Fruit fly (Drosophila melanogaster) S2 (cell line): Measurements from ENCODE around the gene sowah.
A peak's percentile ranks its signal among the peaks of the same experiment; 100 is the strongest.

Source experiments
- CG8478 ChIP-seq: fragments of >200 bp; optimal IDR thresholded peaks from 2 replicates; lab custom pipeline; 2018
- CTCF ChIP-seq, 2 experiments: fragments of >200 bp; optimal IDR thresholded peaks; 2 replicates each; lab custom pipeline; 2018

Gene sowah

DNA sequence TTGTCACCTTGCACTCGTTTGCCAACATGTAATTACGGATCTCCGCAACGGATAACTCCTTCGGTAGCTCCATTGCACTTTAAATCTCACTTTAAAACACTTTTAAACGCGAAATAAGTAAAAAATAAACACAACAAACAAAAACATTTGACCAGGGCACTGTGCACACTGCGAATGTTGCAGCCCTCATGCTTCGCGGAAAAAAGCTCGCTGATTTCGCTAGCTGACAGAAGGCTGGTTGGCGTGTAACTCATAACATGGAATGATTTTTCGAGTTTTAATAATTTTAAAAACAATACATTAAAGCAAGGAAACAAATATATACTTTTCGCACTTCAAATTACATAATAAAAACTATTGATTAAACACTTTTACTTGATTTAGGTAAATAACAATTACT lies at the start of gene sowah:
Gene sowah, minus strand, starts transcription at position 177 of the 400 bp plus-strand sequence.
- TF ChIP-seq CG8478 (lab: Kevin White, UChicago) (no peak), CTCF (optimal IDR thresholded peaks at IDR 0.05; lab: Kevin White, UChicago) (peak in 1 of 2 experiments; percentile 39)

- TF ChIP-seq CG8478 (lab: Kevin White, UChicago) (no peak), CTCF (optimal IDR thresholded peaks at IDR 0.05; lab: Kevin White, UChicago) (no peak)
These were observed 49.5 kb upstream of the sowah start for dm6 chr3L:12621862-12622261.

DNA sequence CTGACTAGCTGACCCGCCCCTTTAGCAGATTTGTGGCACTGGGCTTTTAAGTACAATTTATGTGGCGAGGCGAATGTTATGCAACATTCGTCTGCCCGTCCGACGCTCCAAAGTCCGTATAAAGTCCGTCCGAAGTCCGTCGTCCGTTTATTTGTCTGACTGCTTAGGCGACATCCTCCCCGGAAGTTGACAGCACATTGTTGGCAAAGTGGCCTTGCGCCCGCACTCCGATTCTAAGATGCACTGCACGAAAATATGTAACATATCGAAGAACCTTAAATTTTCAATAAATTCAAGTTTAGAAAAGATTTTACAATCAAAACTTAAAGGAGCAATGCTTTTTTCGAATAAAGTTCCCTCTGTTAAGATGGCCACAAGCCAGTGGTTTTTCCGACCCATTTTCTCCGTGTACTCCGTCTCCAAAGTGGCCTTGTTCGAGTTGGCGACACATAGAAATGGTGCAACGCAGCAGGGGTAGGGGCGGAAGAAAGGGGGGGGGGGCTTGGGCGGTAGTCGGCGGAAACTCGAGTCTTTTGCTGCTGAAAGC lies 46.6 kb upstream of the sowah start:
- no peak for TF ChIP-seq CG8478 (lab: Kevin White, UChicago)
- no peak for TF ChIP-seq CTCF (optimal IDR thresholded peaks at IDR 0.05; lab: Kevin White, UChicago)

DNA sequence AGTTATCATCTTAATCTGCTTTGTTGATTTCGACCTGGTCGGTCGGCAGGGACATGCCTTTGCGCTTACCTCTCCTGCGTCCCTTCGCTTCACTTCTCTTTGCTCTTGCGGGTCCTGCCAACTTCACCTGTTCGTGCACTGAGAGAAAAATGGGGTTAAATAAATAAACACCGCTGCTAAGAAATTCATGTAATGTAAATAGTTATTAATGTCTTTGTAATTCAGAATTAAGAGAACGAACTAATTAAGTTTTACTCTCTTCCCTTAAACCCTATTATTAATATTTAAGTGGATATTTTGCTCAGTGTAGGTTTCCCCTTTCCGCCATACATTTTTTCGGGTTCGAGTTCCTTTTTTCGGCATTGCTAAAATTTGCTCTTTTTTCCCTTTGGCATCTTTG lies 44.1 kb upstream of the sowah start:
- TF ChIP-seq CG8478 (lab: Kevin White, UChicago) = no peak
- TF ChIP-seq CTCF (optimal IDR thresholded peaks at IDR 0.05; lab: Kevin White, UChicago) = no peak

dm6 chr3L:12615049-12615448 lies 42.7 kb upstream of the sowah start:
- no peak for TF ChIP-seq CTCF (optimal IDR thresholded peaks at IDR 0.05; lab: Kevin White, UChicago)
- no peak for TF ChIP-seq CG8478 (lab: Kevin White, UChicago)

DNA sequence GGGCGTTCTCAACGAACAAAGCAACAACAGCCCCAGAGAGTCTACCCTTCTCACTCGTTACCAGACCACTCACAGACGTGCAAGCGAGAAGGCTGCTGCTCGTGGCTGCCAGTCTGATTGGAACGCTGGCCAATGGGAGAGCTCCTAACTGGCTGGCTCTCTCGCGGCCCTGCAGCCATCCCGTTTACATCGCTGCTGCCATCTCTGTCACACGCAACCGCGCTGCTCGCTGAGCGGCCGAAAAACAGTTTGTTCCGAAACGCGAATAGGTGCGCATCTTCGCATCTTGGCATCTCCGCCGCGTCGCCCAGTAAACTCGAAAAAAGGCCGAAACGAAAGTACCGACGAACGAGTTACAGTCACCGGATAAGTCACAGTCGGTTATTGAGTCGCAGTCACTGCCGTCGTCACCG lies 37.1 kb upstream of the sowah start, which contains the start of gene caup:
Gene caup, plus strand, starts transcription at position 245 of the 413 bp plus-strand sequence.
- peak in 1 of 2 experiments; percentile 67 for TF ChIP-seq CTCF (optimal IDR thresholded peaks at IDR 0.05; lab: Kevin White, UChicago)
- TF ChIP-seq CG8478 (lab: Kevin White, UChicago) = peak; percentile 75

DNA sequence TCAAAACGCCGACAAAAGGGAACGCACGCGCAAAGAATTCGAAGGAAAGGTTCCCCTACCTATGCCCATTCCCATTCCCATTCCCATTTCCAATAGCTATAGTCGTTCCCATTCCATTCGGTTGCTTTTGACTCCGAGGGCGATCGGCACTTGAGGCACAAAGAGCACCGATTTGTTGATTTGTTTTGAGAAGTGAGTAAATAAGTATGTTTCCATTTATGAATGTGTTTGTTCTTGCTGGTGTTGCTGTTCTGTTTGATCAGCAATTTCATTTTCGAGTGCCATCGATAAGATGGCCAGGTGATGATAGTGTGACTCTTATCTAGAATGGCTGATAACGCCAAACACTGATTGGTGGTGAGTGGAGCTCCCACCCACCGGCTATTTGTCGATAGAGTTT lies 34.0 kb upstream of the sowah start:
- TF ChIP-seq CG8478 (lab: Kevin White, UChicago) = no peak
- no peak for TF ChIP-seq CTCF (optimal IDR thresholded peaks at IDR 0.05; lab: Kevin White, UChicago)

DNA sequence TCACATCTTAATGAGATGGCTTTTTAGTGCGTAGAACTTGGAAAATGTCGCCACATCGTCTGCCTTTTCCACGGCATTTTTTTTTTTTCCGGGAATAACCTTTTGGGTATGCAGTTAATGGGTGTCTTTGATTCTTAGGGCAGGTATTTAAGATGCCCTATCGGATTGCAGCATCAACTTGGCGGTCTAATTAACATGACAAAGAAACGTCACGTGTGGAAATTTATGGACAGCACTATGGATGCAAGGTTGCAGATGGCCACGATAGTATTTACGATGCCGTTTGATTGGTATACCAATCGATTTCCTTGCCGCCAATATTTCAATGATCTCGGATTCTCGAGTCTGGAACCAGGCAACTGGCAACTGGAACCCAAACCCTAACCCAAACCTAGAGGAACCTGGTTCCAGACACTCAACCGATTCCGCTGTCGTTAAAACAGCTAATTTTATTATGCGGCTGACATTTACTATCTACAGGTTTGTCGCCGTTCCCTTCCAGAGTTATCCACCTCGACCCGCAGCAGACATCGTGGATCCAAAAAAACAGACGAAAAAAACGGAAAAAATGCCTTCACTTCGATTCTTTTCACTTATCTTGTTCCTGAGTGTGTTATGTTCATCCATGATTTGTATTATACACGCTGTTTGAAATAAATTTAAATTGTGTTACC lies 29.0 kb upstream of the sowah start:
- TF ChIP-seq CG8478 (lab: Kevin White, UChicago) = no peak
- TF ChIP-seq CTCF (optimal IDR thresholded peaks at IDR 0.05; lab: Kevin White, UChicago) = no peak

DNA sequence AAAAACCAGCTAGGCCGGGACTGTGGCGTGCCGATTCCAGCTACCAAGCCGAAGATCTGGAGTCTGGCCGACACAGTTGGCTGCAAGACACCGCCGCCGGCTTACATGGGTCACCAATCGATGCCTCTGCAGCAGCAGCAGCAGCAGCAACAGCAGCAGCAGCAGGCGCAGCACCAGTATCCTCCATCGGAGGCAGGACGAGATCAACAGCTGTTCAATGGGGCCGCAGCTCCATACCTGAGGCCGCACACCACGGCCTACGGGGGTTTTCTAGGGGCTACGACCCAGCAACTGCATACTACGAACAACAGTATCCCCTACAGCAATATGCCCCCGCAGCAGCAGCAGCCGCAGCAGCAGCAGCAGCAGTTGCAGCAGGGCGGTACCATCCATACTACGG lies 22.5 kb upstream of the sowah start:
- TF ChIP-seq CTCF (optimal IDR thresholded peaks at IDR 0.05; lab: Kevin White, UChicago) (no peak), CG8478 (lab: Kevin White, UChicago) (no peak)

DNA sequence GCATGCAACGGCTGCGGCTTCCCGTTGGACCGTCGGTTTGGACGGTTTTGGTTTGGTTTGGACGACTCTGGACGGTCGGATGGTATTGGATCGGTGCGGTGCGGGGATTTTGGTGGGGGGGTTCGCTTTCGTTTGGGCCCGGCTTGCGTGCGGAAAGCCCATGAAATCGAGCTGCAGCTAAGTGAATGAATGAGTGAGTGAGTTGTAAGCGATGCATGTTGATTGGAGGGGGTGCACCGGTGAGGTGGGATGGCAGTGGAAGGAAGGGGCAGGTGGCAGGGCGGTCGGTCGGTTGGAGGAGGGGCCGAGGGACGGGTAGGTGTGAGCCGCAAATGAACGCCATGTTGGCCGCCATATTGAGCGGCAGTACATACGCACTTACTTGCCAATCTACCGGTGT lies 18.4 kb upstream of the sowah start:
- TF ChIP-seq CG8478 (lab: Kevin White, UChicago) = no peak
- no peak for TF ChIP-seq CTCF (optimal IDR thresholded peaks at IDR 0.05; lab: Kevin White, UChicago)

DNA sequence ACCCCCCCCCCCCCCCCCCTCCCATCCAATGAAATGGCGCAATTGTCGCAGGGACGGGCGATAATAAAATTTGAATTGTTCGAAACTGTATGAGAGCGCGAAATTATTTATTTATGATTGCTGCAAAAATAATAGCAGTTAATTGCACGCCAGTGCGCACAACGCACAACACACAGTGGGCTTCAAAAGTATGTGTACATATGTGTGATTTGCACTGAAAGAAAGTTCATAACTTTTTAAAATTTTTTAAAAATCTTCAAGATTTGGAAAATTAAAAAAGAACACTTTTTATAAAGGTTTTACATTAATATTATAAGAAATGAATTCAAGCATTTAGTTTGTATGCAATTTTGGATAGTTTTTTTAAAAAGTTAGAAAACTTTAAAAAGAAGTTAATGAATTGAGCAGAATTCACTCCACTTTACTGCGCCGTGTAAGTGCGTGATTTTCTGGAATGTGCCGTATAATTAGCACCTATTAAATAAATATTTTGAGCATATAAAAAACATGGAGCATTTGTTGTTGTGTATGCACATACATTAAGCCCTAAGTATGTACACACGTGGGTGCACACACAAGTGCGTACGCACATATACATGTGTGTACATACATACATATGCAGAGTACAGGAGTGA lies 17.7 kb upstream of the sowah start:
- TF ChIP-seq CG8478 (lab: Kevin White, UChicago) (no peak), CTCF (optimal IDR thresholded peaks at IDR 0.05; lab: Kevin White, UChicago) (no peak)

- TF ChIP-seq CTCF (optimal IDR thresholded peaks at IDR 0.05; lab: Kevin White, UChicago) (no peak), CG8478 (lab: Kevin White, UChicago) (no peak)
These were observed 16.5 kb upstream of the sowah start for dm6 chr3L:12588863-12589262.

DNA sequence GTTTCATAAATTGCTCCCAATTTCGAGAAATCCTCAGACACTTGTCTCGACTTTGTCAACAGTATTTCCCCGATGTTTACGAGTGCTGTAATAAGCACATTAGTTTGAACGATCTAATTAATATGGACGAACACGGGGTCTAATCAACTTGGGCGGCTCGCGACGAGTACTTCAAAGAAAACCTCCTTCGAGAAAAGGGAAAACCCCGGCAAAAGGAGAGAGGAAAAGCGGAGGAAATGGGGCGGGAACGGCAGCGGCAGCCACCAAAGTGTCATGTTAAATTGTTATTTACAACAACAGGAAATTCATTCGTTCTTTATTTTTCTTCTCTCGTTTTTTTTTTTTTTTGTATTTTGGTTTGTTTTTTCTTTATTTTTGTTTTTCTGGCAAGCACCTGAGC lies 15.9 kb upstream of the sowah start:
- TF ChIP-seq CG8478 (lab: Kevin White, UChicago) (no peak), CTCF (optimal IDR thresholded peaks at IDR 0.05; lab: Kevin White, UChicago) (no peak)

DNA sequence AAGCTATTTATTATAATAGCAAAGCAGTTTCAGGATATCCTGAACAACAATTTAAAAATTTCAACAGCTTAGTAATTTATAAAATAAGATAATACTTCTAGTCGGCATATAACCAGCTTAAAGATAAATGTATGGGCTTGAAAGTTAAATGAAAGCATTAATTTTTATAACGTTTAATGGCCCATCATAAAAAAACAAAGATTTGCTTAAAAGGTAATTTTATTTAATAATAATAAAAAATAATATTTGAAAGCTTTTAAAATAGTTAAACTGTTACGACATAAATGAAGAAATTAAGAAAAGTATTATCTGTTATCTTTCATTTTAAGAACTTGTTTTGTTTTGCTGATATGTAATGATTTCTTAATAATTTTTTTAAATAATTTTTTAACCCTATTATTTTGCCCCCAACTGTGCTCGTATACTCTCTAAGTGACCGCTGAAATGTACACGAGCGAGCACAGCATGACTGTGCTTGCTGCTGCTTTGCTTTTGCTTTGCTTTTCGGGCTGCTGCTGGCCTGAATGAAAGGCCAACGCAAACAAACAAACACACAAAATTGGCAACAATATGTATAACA lies 15.0 kb upstream of the sowah start:
- no peak for TF ChIP-seq CG8478 (lab: Kevin White, UChicago)
- no peak for TF ChIP-seq CTCF (optimal IDR thresholded peaks at IDR 0.05; lab: Kevin White, UChicago)

DNA sequence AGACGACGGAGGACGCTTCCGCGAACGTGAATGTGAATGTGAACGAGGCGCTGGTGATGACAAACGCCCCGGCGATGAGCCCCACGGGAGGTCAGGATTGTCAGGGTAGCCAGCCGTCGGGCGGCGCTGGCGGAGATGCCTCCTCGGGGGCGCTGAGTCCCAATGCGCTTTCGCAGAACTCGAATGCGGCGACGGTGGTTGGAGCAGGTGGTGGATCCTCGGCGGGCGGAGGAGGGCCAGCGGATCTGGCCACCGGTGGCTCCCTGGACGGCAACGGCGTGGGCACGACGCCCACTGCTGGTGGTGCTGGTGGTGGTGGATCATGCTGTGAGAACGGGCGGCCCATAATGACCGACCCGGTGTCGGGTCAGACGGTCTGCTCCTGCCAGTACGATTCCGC lies 13.4 kb upstream of the sowah start:
- TF ChIP-seq CTCF (optimal IDR thresholded peaks at IDR 0.05; lab: Kevin White, UChicago) (no peak), CG8478 (lab: Kevin White, UChicago) (no peak)
